Worm (Caenorhabditis elegans) whole organism, L2 larva: ENCODE measurements around the gene dhs-8.
A peak's percentile ranks its signal among the peaks of the same experiment; 100 is the strongest.

Source experiments
- C34F6.9 ChIP-seq: fragments of 150-350 bp; optimal IDR thresholded peaks from 2 replicates; lab custom pipeline; 2014; ENCODE audit warnings: missing biosample characterization, missing genetic modification characterization
- F13H6.1 ChIP-seq: sonication (generic microtip); optimal IDR thresholded peaks from 2 replicates; lab custom pipeline; 2016; ENCODE audit warnings: missing genetic modification characterization, missing compliant biosample characterization
- R02D3.7 ChIP-seq: fragments of 150-350 bp; optimal IDR thresholded peaks from 2 replicates; lab custom pipeline; 2014; ENCODE audit warnings: missing biosample characterization, missing genetic modification characterization
- Y55F3AM.14 ChIP-seq: fragments of 200-800 bp; sonication (Bioruptor generic); optimal IDR thresholded peaks from 2 replicates; lab custom pipeline; 2018; ENCODE audit warnings: mild to moderate bottlenecking, missing genetic modification characterization, missing compliant biosample characterization
- alr-1 ChIP-seq: fragments of 150-350 bp; optimal IDR thresholded peaks from 2 replicates; lab custom pipeline; 2014; ENCODE audit warnings: missing biosample characterization, missing genetic modification characterization
- aly-2 ChIP-seq: fragments of 150-350 bp; optimal IDR thresholded peaks from 2 replicates; lab custom pipeline; 2014; ENCODE audit warnings: missing biosample characterization, missing genetic modification characterization
- blmp-1 ChIP-seq: sonication (generic microtip); optimal IDR thresholded peaks from 2 replicates; lab custom pipeline; 2017; ENCODE audit warnings: missing genetic modification characterization, mild to moderate bottlenecking, missing compliant biosample characterization, antibody characterized with exemption, moderate library complexity; ENCODE audit not compliant: insufficient read depth
- ceh-82 ChIP-seq: fragments of 150-350 bp; optimal IDR thresholded peaks from 2 replicates; lab custom pipeline; 2014; ENCODE audit warnings: missing biosample characterization, missing genetic modification characterization
- crh-2 ChIP-seq: sonication (generic microtip); optimal IDR thresholded peaks from 2 replicates; lab custom pipeline; 2017; ENCODE audit warnings: missing biosample characterization, missing genetic modification characterization
- egl-27 ChIP-seq: sonication (generic microtip); optimal IDR thresholded peaks from 3 replicates; lab custom pipeline; 2017; ENCODE audit warnings: missing biosample characterization, missing genetic modification reagents, missing genetic modification characterization
- elt-3 ChIP-seq: sonication (generic microtip); optimal IDR thresholded peaks from 2 replicates; lab custom pipeline; 2017; ENCODE audit warnings: missing biosample characterization, missing genetic modification characterization
- fos-1 ChIP-seq: fragments of 150-350 bp; optimal IDR thresholded peaks from 2 replicates; lab custom pipeline; 2014; ENCODE audit warnings: missing biosample characterization, missing genetic modification characterization
- gmeb-1 ChIP-seq: fragments of 150-350 bp; optimal IDR thresholded peaks from 2 replicates; lab custom pipeline; 2014; ENCODE audit warnings: missing biosample characterization, missing genetic modification characterization
- lin-11 ChIP-seq: fragments of 150-350 bp; sonication (generic microtip); optimal IDR thresholded peaks from 2 replicates; lab custom pipeline; 2014; ENCODE audit warnings: missing biosample characterization, missing genetic modification characterization, inconsistent platforms, mixed read lengths
- lin-13 ChIP-seq: fragments of 150-350 bp; optimal IDR thresholded peaks from 2 replicates; lab custom pipeline; 2014; ENCODE audit warnings: missing biosample characterization, missing genetic modification reagents, missing genetic modification characterization
- lsy-2 ChIP-seq, 2 experiments: fragments of 150-350 bp in 1 of 2; sonication (generic microtip) in 1 of 2; optimal IDR thresholded peaks; 2 replicates each; lab custom pipeline; 2014 to 2017; ENCODE audit warnings: missing biosample characterization in 2 of 2, missing genetic modification characterization in 2 of 2
- mab-5 ChIP-seq: fragments of 150-350 bp; optimal IDR thresholded peaks from 2 replicates; lab custom pipeline; 2014; ENCODE audit warnings: missing biosample characterization, missing genetic modification characterization
- nhr-11 ChIP-seq: fragments of 150-350 bp; optimal IDR thresholded peaks from 2 replicates; lab custom pipeline; 2014; ENCODE audit warnings: missing biosample characterization, missing genetic modification characterization
- nhr-12 ChIP-seq: fragments of 150-350 bp; optimal IDR thresholded peaks from 2 replicates; lab custom pipeline; 2014; ENCODE audit warnings: missing biosample characterization, missing genetic modification characterization
- nhr-129 ChIP-seq: fragments of 150-350 bp; optimal IDR thresholded peaks from 2 replicates; lab custom pipeline; 2014; ENCODE audit warnings: missing biosample characterization, missing genetic modification characterization
- nhr-25 ChIP-seq: fragments of 150-350 bp; sonication (generic microtip); optimal IDR thresholded peaks from 3 replicates; lab custom pipeline; 2014; ENCODE audit warnings: missing biosample characterization, missing genetic modification characterization
- nhr-6 ChIP-seq: fragments of 150-350 bp; optimal IDR thresholded peaks from 2 replicates; lab custom pipeline; 2014; ENCODE audit warnings: missing biosample characterization, missing genetic modification characterization
- nhr-77 ChIP-seq: fragments of 150-350 bp; optimal IDR thresholded peaks from 2 replicates; lab custom pipeline; 2014; ENCODE audit warnings: missing biosample characterization, missing genetic modification characterization
- peb-1 ChIP-seq: fragments of 150-350 bp; optimal IDR thresholded peaks from 2 replicates; lab custom pipeline; 2014; ENCODE audit warnings: missing biosample characterization, missing genetic modification characterization
- sem-4 ChIP-seq: fragments of 150-350 bp; optimal IDR thresholded peaks from 2 replicates; lab custom pipeline; 2014; ENCODE audit warnings: missing biosample characterization, missing genetic modification reagents, missing genetic modification characterization
- skn-1 ChIP-seq: sonication (generic microtip); optimal IDR thresholded peaks from 2 replicates; lab custom pipeline; 2017; ENCODE audit warnings: missing biosample characterization, missing genetic modification characterization
- sma-3 ChIP-seq: sonication (generic microtip); optimal IDR thresholded peaks from 2 replicates; lab custom pipeline; 2016; ENCODE audit warnings: missing genetic modification reagents, missing genetic modification characterization, missing compliant biosample characterization
- sma-9 ChIP-seq, 2 experiments: fragments of 150-350 bp in 1 of 2; sonication (generic microtip) in 1 of 2; optimal IDR thresholded peaks; 2 replicates each; lab custom pipeline; 2014 to 2016; ENCODE audit warnings: missing genetic modification characterization in 2 of 2, mild to moderate bottlenecking in 1 of 2, missing biosample characterization in 1 of 2, missing compliant biosample characterization in 1 of 2, missing genetic modification reagents in 1 of 2, moderate library complexity in 1 of 2
- snpc-4 ChIP-seq: fragments of 150-350 bp; optimal IDR thresholded peaks from 2 replicates; lab custom pipeline; 2014; ENCODE audit warnings: missing biosample characterization, missing genetic modification characterization
- unc-55 ChIP-seq: fragments of 150-350 bp; sonication (generic microtip); optimal IDR thresholded peaks from 3 replicates; lab custom pipeline; 2014; ENCODE audit warnings: missing biosample characterization, missing genetic modification reagents, missing genetic modification characterization
- unc-62 ChIP-seq: fragments of 150-350 bp; optimal IDR thresholded peaks from 2 replicates; lab custom pipeline; 2014; ENCODE audit warnings: missing biosample characterization, missing genetic modification reagents, missing genetic modification characterization

dhs-8 gene

DNA sequence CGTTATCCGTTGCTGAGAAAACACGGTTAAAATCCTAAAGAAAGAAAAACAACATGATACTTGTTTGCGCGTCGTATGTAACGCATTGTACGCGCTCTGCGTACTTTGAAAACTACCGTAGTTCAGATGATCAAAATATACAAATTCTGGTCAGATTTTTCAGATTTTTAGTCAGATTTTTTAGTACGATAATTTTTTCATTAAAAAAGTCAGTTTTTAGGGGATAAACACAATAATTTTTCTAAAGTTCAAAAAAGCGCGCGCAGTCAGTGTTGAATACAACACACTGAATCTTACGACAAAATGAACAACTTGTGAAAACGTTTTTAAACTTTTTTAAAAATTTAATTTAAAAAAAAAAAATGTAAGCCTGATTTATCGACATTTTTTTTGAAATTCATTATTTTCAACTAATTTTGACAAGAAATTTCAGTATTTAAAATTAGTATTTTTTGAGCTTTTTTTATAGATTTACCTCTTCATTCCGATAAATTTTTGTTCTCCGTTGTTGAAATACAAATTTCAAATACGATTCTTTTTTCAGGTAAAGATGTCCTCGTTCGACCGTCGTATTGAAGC lies 25.9 kb downstream of the dhs-8 start, which contains the start of gene pot-2:
Gene pot-2, plus strand, starts transcription at position 529 of the 579 bp plus-strand sequence.
- TF ChIP-seq crh-2, result no peak
- TF ChIP-seq nhr-77 (tag; lab: Kevin White, UChicago), result no peak

ce11 chrII:14525013-14525412 lies 27.2 kb downstream of the dhs-8 start, which contains the start of gene F57C2.4:
TSS of gene F57C2.4 (plus strand) at chrII:14525313.
- TF ChIP-seq aly-2 (tag; lab: Kevin White, UChicago), result no peak
- TF ChIP-seq sma-9 (GFP tag; optimal IDR thresholded peaks at IDR 0.05; lab: Kevin White, UChicago), result no peak
- no peak for TF ChIP-seq sma-9 (tag; optimal IDR thresholded peaks at IDR 0.05; lab: Kevin White, UChicago)
- no peak for TF ChIP-seq nhr-129
- no peak for TF ChIP-seq R02D3.7 (tag; lab: Kevin White, UChicago)
- TF ChIP-seq nhr-6 (tag; lab: Kevin White, UChicago), result no peak
- no peak for TF ChIP-seq lin-13 (GFP tag; lab: Kevin White, UChicago)
- TF ChIP-seq peb-1 (tag; lab: Kevin White, UChicago), result no peak
- TF ChIP-seq crh-2, result no peak
- TF ChIP-seq sem-4 (tag; lab: Kevin White, UChicago), result no peak
- no peak for TF ChIP-seq skn-1
- no peak for TF ChIP-seq ceh-82
- no peak for TF ChIP-seq mab-5 (tag; lab: Kevin White, UChicago)
- TF ChIP-seq nhr-12, result no peak
- no peak for TF ChIP-seq sma-3 (GFP tag; lab: Kevin White, UChicago)
- TF ChIP-seq unc-62 (GFP tag; lab: Kevin White, UChicago), result no peak
- no peak for TF ChIP-seq F13H6.1 (tag; lab: Kevin White, UChicago)
- no peak for TF ChIP-seq fos-1 (tag; lab: Kevin White, UChicago)
- TF ChIP-seq nhr-11, result no peak
- TF ChIP-seq egl-27 (tag; lab: Kevin White, UChicago), result no peak
- TF ChIP-seq blmp-1 (tag; lab: Kevin White, UChicago), result no peak

DNA sequence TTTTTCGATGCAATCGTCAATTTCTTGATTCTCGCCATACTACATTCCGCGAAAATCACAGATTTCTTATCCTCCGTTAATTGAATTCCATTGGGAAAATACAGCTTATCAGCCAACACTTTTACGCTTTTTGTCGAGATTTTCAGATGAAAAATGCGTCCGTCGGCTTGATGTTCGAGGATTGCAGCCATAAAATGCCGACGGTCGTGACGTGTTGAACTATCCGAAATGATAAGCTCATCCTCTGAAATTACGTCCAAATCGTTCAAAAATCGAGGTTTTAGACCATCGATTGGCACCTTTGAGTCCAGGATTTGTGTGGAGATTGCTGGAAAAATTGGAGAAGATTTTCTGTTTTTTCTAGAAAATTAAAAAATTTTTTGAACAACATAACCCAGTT lies 29.3 kb downstream of the dhs-8 start:
- TF ChIP-seq alr-1 (tag; lab: Kevin White, UChicago) (no peak), fos-1 (tag; lab: Kevin White, UChicago) (no peak), mab-5 (tag; lab: Kevin White, UChicago) (no peak), nhr-11 (no peak), lsy-2 (tag; optimal IDR thresholded peaks at IDR 0.05; lab: Kevin White, UChicago) (no peak), Y55F3AM.14 (GFP tag; lab: Kevin White, UChicago) (no peak), elt-3 (tag; lab: Kevin White, UChicago) (no peak), aly-2 (tag; lab: Kevin White, UChicago) (no peak), C34F6.9 (tag; lab: Kevin White, UChicago) (no peak), nhr-129 (no peak), nhr-12 (no peak)

DNA sequence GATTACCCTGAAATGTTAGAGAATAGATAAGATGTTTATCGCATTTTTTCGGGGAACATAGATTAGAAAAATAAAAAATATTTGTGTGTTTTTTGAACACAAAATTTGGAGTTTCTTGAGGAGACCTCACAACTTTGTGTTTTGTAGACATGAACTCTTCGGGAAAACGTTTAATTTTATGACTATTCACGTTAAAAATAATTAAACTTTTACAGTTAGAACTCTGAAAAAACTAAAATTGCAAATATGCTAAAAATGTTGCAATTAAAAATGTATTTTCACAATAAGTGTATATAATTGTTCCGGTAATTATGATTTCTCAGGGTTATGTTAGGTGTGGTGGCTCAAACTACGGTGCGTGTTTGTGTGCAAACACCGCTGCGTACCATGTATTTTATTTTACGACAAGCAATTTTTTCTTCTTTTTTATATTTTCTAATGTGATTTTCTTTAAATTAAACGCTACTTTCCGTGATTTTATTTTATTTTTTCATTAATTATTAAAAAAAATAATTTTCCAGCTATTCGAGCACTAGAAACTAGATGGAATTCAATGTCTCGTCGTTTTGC lies 30.5 kb downstream of the dhs-8 start, which contains the start of the genes F57C2.5 and spat-1:
Gene F57C2.5, minus strand, starts transcription at position 7 of the 570 bp plus-strand sequence.
Gene spat-1, plus strand, starts transcription at position 520 of the 570 bp plus-strand sequence.
- peak; percentile 84 for TF ChIP-seq sma-3 (GFP tag; lab: Kevin White, UChicago)
- peak; percentile 72 for TF ChIP-seq nhr-129
- peak; percentile 33 for TF ChIP-seq gmeb-1 (tag; lab: Kevin White, UChicago)
- TF ChIP-seq fos-1 (tag; lab: Kevin White, UChicago), result peak; percentile 46
- peak; percentile 2 for TF ChIP-seq snpc-4 (tag; lab: Kevin White, UChicago)
- no peak for TF ChIP-seq lin-11
- TF ChIP-seq nhr-25 (tag; lab: Kevin White, UChicago), result peak; percentile 63
- peak; percentile 81 for TF ChIP-seq C34F6.9 (tag; lab: Kevin White, UChicago)
- TF ChIP-seq alr-1 (tag; lab: Kevin White, UChicago), result no peak
- TF ChIP-seq unc-55 (GFP tag; lab: Kevin White, UChicago), result peak; percentile 88
- TF ChIP-seq crh-2, result peak; percentile 70
- peak; percentile 59 for TF ChIP-seq F13H6.1 (tag; lab: Kevin White, UChicago)
- TF ChIP-seq nhr-11, result no peak
- no peak for TF ChIP-seq peb-1 (tag; lab: Kevin White, UChicago)
- peak; percentile 82 to 98 for TF ChIP-seq lsy-2 (tag; optimal IDR thresholded peaks at IDR 0.05; lab: Kevin White, UChicago)
- TF ChIP-seq lin-13 (GFP tag; lab: Kevin White, UChicago), result peak; percentile 65
- no peak for TF ChIP-seq sem-4 (tag; lab: Kevin White, UChicago)
